ENCODE assay signal across 6 fruit fly cellular contexts in genomic region chr3L:16647578-16648113, dm6.
A peak's percentile ranks its signal among the peaks of the same experiment; 100 is the strongest.
TF ChIP-seq lines count a peak whose summit lies in the region.

TSS of gene Abl (minus strand) at chr3L:16647882.

- peak; percentile 76 to 78 for TF ChIP-seq CTCF in S2 (optimal IDR thresholded peaks at IDR 0.05; lab: Kevin White, UChicago)
- peak; percentile 61 for TF ChIP-seq CTCF in whole organism, embryonic (GFP tag; optimal IDR thresholded peaks at IDR 0.05; lab: Kevin White, UChicago)

TF ChIP-seq in whole organism, adult, 20 proteins besides CTCF, POLR2A, EP300 and RAD21 (continues in another document):
- TF ChIP-seq Mnt (GFP tag; optimal IDR thresholded peaks at IDR 0.05; lab: Kevin White, UChicago) (peak; percentile 56), Crg-1 (GFP tag; optimal IDR thresholded peaks at IDR 0.05; lab: Kevin White, UChicago) (peak; percentile 91), CG12768 (GFP tag; optimal IDR thresholded peaks at IDR 0.05; lab: Kevin White, UChicago) (peak; percentile 76), bab1 (GFP tag; optimal IDR thresholded peaks at IDR 0.05; lab: Kevin White, UChicago) (peak; percentile 87), cnc (optimal IDR thresholded peaks at IDR 0.05; lab: Kevin White, UChicago) (no peak), tj (GFP tag; optimal IDR thresholded peaks at IDR 0.05; lab: Kevin White, UChicago) (peak; percentile 64), cic (GFP tag; optimal IDR thresholded peaks at IDR 0.05; lab: Kevin White, UChicago) (peak; percentile 54), ovo (GFP tag; optimal IDR thresholded peaks at IDR 0.05; lab: Kevin White, UChicago) (peak; percentile 66), Hr96 (GFP tag; optimal IDR thresholded peaks at IDR 0.05; lab: Kevin White, UChicago) (peak; percentile 74), CG11617 (GFP tag; optimal IDR thresholded peaks at IDR 0.05; lab: Kevin White, UChicago) (peak; percentile 22), CG7101 (tag; optimal IDR thresholded peaks at IDR 0.05; lab: Kevin White, UChicago) (peak; percentile 75), pad (GFP tag; optimal IDR thresholded peaks at IDR 0.05; lab: Kevin White, UChicago) (peak; percentile 76), CG5204 (GFP tag; optimal IDR thresholded peaks at IDR 0.05; lab: Kevin White, UChicago) (no peak), kay (GFP tag; lab: Kevin White, UChicago; ENCODE audit: borderline replicate concordance) (no peak), CG14711 (tag; optimal IDR thresholded peaks at IDR 0.05; lab: Kevin White, UChicago) (peak; percentile 67), CG7045 (GFP tag; optimal IDR thresholded peaks at IDR 0.05; lab: Kevin White, UChicago) (peak; percentile 32), Clk (GFP tag; optimal IDR thresholded peaks at IDR 0.05; lab: Kevin White, UChicago) (peak; percentile 71), toe (GFP tag; optimal IDR thresholded peaks at IDR 0.05; lab: Kevin White, UChicago) (peak; percentile 58)

TF ChIP-seq in whole organism, embryonic, 481 proteins besides CTCF, POLR2A, EP300 and RAD21 (continues in another document):
- TF ChIP-seq CG6254 (GFP tag; optimal IDR thresholded peaks at IDR 0.05; lab: Kevin White, UChicago) (no peak), CG16863 (GFP tag; optimal IDR thresholded peaks at IDR 0.05; lab: Kevin White, UChicago) (peak; percentile 64), salm (tag; optimal IDR thresholded peaks at IDR 0.05; lab: Kevin White, UChicago) (peak; percentile 42), fru (optimal IDR thresholded peaks at IDR 0.05; lab: Kevin White, UChicago) (no peak), CG7987 (GFP tag; optimal IDR thresholded peaks at IDR 0.05; lab: Kevin White, UChicago) (peak; percentile 78), D (optimal IDR thresholded peaks at IDR 0.05; lab: Kevin White, UChicago) (peak; percentile 11), D (GFP tag; optimal IDR thresholded peaks at IDR 0.05; lab: Kevin White, UChicago) (no peak), Hmr (GFP tag; optimal IDR thresholded peaks at IDR 0.05; lab: Kevin White, UChicago) (peak; percentile 95), CG10209 (GFP tag; optimal IDR thresholded peaks at IDR 0.05; lab: Kevin White, UChicago) (peak; percentile 69), CG1233 (GFP tag; optimal IDR thresholded peaks at IDR 0.05; lab: Kevin White, UChicago) (peak; percentile 7), Gsc (GFP tag; IDR thresholded peaks at IDR 0.05; lab: Robert Waterston, UW) (no peak), Six4 (GFP tag; optimal IDR thresholded peaks at IDR 0.05; lab: Kevin White, UChicago) (peak; percentile 38), tio (GFP tag; optimal IDR thresholded peaks at IDR 0.05; lab: Kevin White, UChicago) (no peak), CG9609 (GFP tag; optimal IDR thresholded peaks at IDR 0.05; lab: Kevin White, UChicago) (peak; percentile 67), CG9437 (GFP tag; optimal IDR thresholded peaks at IDR 0.05; lab: Kevin White, UChicago) (no peak), cg (GFP tag; optimal IDR thresholded peaks at IDR 0.05; lab: Kevin White, UChicago) (peak; percentile 74), CG17568 (GFP tag; optimal IDR thresholded peaks at IDR 0.05; lab: Kevin White, UChicago) (no peak), CG13424 (tag; optimal IDR thresholded peaks at IDR 0.05; lab: Kevin White, UChicago) (peak; percentile 52), CG5180 (GFP tag; optimal IDR thresholded peaks at IDR 0.05; lab: Kevin White, UChicago) (no peak)

TF ChIP-seq in whole organism, prepupa, 60 proteins besides CTCF, POLR2A, EP300 and RAD21 (continues in another document):
- TF ChIP-seq CG6276 (GFP tag; optimal IDR thresholded peaks at IDR 0.05; lab: Kevin White, UChicago) (peak; percentile 53), Sox14 (GFP tag; optimal IDR thresholded peaks at IDR 0.05; lab: Kevin White, UChicago) (peak; percentile 71), CG11294 (GFP tag; IDR thresholded peaks at IDR 0.05; lab: Robert Waterston, UW) (no peak), Gug (GFP tag; IDR thresholded peaks at IDR 0.05; lab: Robert Waterston, UW) (no peak), CG8319 (GFP tag; optimal IDR thresholded peaks at IDR 0.05; lab: Kevin White, UChicago) (no peak), CG10631 (GFP tag; optimal IDR thresholded peaks at IDR 0.05; lab: Kevin White, UChicago) (peak; percentile 35), CG11762 (GFP tag; optimal IDR thresholded peaks at IDR 0.05; lab: Kevin White, UChicago; ENCODE audit: insufficient read depth) (no peak), Lpt (GFP tag; optimal IDR thresholded peaks at IDR 0.05; lab: Kevin White, UChicago) (no peak), Sox102F (GFP tag; optimal IDR thresholded peaks at IDR 0.05; lab: Kevin White, UChicago) (peak; percentile 42), CG11902 (GFP tag; optimal IDR thresholded peaks at IDR 0.05; lab: Kevin White, UChicago) (peak; percentile 1), Smox (GFP tag; optimal IDR thresholded peaks at IDR 0.05; lab: Kevin White, UChicago) (peak; percentile 5), ss (GFP tag; optimal IDR thresholded peaks at IDR 0.05; lab: Kevin White, UChicago) (peak; percentile 59 to 63), CG31627 (GFP tag; optimal IDR thresholded peaks at IDR 0.05; lab: Kevin White, UChicago) (peak; percentile 69), eg (GFP tag; IDR thresholded peaks at IDR 0.05; lab: Robert Waterston, UW) (peak; percentile 57; the same call in 1 of the 3 replicates), CG16779 (tag; optimal IDR thresholded peaks at IDR 0.05; lab: Kevin White, UChicago) (peak; percentile 37), CG34406 (GFP tag; optimal IDR thresholded peaks at IDR 0.05; lab: Kevin White, UChicago) (peak; percentile 16), OdsH (GFP tag; optimal IDR thresholded peaks at IDR 0.05; lab: Kevin White, UChicago) (peak; percentile 13), vri (GFP tag; optimal IDR thresholded peaks at IDR 0.05; lab: Kevin White, UChicago) (peak; percentile 37), CG3032 (tag; optimal IDR thresholded peaks at IDR 0.05; lab: Kevin White, UChicago) (peak; percentile 9)

TF ChIP-seq in whole organism, pupa, 21 proteins besides CTCF, POLR2A, EP300 and RAD21:
- TF ChIP-seq CG32121 (GFP tag; IDR thresholded peaks at IDR 0.05; lab: Robert Waterston, UW) (peak; percentile 29; the same call in 1 of the 2 replicates), rn (GFP tag; IDR thresholded peaks at IDR 0.05; lab: Robert Waterston, UW) (no peak), CG34367 (tag; optimal IDR thresholded peaks at IDR 0.05; lab: Kevin White, UChicago) (no peak), CG17806 (tag; optimal IDR thresholded peaks at IDR 0.05; lab: Kevin White, UChicago) (no peak), CG15710 (tag; optimal IDR thresholded peaks at IDR 0.05; lab: Kevin White, UChicago) (no peak), gl (tag; optimal IDR thresholded peaks at IDR 0.05; lab: Kevin White, UChicago) (peak; percentile 38), CG4496 (GFP tag; IDR thresholded peaks at IDR 0.05; lab: Robert Waterston, UW) (0 out of 3 replicates have a peak, but pooled peaks have one; percentile 30), CG10348 (GFP tag; IDR thresholded peaks at IDR 0.05; lab: Robert Waterston, UW) (no peak), Snoo (tag; optimal IDR thresholded peaks at IDR 0.05; lab: Kevin White, UChicago) (peak; percentile 28), Ets98B (GFP tag; IDR thresholded peaks at IDR 0.05; lab: Robert Waterston, UW) (peak; percentile 65), CG8301 (tag; optimal IDR thresholded peaks at IDR 0.05; lab: Kevin White, UChicago) (no peak), Pif1A (GFP tag; optimal IDR thresholded peaks at IDR 0.05; lab: Kevin White, UChicago) (no peak), CG14655 (GFP tag; optimal IDR thresholded peaks at IDR 0.05; lab: Kevin White, UChicago) (peak; percentile 29), fd96Ca (GFP tag; IDR thresholded peaks at IDR 0.05; lab: Robert Waterston, UW) (no peak), CG8159 (tag; optimal IDR thresholded peaks at IDR 0.05; lab: Kevin White, UChicago) (peak; percentile 42), EcR (GFP tag; optimal IDR thresholded peaks at IDR 0.05; lab: Kevin White, UChicago) (peak; percentile 33), CG13204 (GFP tag; optimal IDR thresholded peaks at IDR 0.05; lab: Kevin White, UChicago) (peak; percentile 47), D1 (tag; optimal IDR thresholded peaks at IDR 0.05; lab: Kevin White, UChicago) (peak; percentile 20), CG9948 (tag; optimal IDR thresholded peaks at IDR 0.05; lab: Kevin White, UChicago) (no peak), CG12605 (GFP tag; IDR thresholded peaks at IDR 0.05; lab: Robert Waterston, UW) (peak; percentile 72), Pif1B (GFP tag; optimal IDR thresholded peaks at IDR 0.05; lab: Kevin White, UChicago) (no peak)

TF ChIP-seq in whole organism, wandering third instar larva, 38 proteins besides CTCF, POLR2A, EP300 and RAD21 (continues in another document):
- TF ChIP-seq Hr83 (GFP tag; optimal IDR thresholded peaks at IDR 0.05; lab: Kevin White, UChicago; ENCODE audit: poor library complexity, severe bottlenecking) (peak; percentile 78), Dfd (GFP tag; optimal IDR thresholded peaks at IDR 0.05; lab: Kevin White, UChicago) (no peak), Jra (GFP tag; optimal IDR thresholded peaks at IDR 0.05; lab: Kevin White, UChicago) (peak; percentile 86), Dif (GFP tag; optimal IDR thresholded peaks at IDR 0.05; lab: Kevin White, UChicago; ENCODE audit: partially characterized antibody) (no peak), Rel (GFP tag; optimal IDR thresholded peaks at IDR 0.05; lab: Kevin White, UChicago) (no peak), Rel (tag; optimal IDR thresholded peaks at IDR 0.05; lab: Kevin White, UChicago) (peak; percentile 51), woc (GFP tag; optimal IDR thresholded peaks at IDR 0.05; lab: Kevin White, UChicago) (peak; percentile 28), Hnf4 (GFP tag; optimal IDR thresholded peaks at IDR 0.05; lab: Kevin White, UChicago) (peak; percentile 93), psq (GFP tag; optimal IDR thresholded peaks at IDR 0.05; lab: Kevin White, UChicago) (peak; percentile 39), foxo (GFP tag; optimal IDR thresholded peaks at IDR 0.05; lab: Kevin White, UChicago) (peak in 1 of 2 experiments; percentile 78), fru (GFP tag; optimal IDR thresholded peaks at IDR 0.05; lab: Kevin White, UChicago) (peak; percentile 72), HLH106 (tag; optimal IDR thresholded peaks at IDR 0.05; lab: Kevin White, UChicago) (peak; percentile 46), sage (GFP tag; optimal IDR thresholded peaks at IDR 0.05; lab: Kevin White, UChicago) (no peak), br (GFP tag; optimal IDR thresholded peaks at IDR 0.05; lab: Kevin White, UChicago) (peak; percentile 59), CrebA (GFP tag; optimal IDR thresholded peaks at IDR 0.05; lab: Kevin White, UChicago; ENCODE audit: borderline replicate concordance) (no peak), jim (GFP tag; optimal IDR thresholded peaks at IDR 0.05; lab: Kevin White, UChicago) (peak; percentile 18), lola (GFP tag; optimal IDR thresholded peaks at IDR 0.05; lab: Kevin White, UChicago) (no peak), GATAd (GFP tag; optimal IDR thresholded peaks at IDR 0.05; lab: Kevin White, UChicago) (no peak), brk (GFP tag; optimal IDR thresholded peaks at IDR 0.05; lab: Kevin White, UChicago) (peak; percentile 22), usp (GFP tag; optimal IDR thresholded peaks at IDR 0.05; lab: Kevin White, UChicago) (no peak), Mio (GFP tag; optimal IDR thresholded peaks at IDR 0.05; lab: Kevin White, UChicago) (peak; percentile 30), h (GFP tag; optimal IDR thresholded peaks at IDR 0.05; lab: Kevin White, UChicago) (peak; percentile 86), CG32264 (GFP tag; optimal IDR thresholded peaks at IDR 0.05; lab: Kevin White, UChicago) (no peak)
